Fruit fly (Drosophila melanogaster): ENCODE measurements around the gene CG17493.
A peak's percentile ranks its signal among the peaks of the same experiment; 100 is the strongest.
"Not testable (repeated sequence)": the region's sequence is repeated elsewhere in the genome, so short reads cannot be mapped to it uniquely, and the experiment has no call there.

Gene CG17493

DNA sequence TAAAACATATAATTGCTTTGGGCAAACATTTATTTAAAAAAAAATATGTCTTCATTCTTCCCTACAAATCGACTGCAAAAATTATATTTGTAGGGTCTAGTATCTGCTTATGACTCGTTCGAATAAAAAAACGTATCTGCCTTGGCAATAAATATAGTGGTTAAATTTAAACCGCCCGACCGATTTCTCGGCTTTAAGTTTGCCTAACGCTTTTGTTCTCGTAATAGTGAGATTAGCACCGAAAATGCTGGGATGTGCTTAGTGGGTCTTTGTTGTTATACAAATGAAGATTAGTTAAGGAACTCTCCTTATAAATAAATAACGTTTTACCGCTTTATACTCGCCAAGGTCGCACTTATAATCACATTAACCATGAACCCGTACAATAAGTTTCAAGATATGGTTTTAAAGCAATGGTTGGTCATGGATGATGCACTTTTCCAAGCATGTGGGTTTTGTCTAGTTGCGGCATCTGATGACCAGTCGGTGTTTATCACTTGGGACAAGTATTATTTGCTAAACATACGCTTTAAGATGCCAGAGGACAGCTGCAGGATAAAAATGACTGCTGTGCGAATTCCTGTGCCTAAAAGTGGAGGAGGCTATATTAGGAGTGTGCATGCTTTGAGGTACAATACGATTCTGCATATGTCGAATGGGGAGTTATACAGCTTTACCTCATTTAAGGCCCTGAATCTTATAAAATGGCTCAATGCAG is 11.8 kb upstream of the CG17493 start (continued):
- TF ChIP-seq aop (GFP tag; IDR thresholded peaks at IDR 0.05) (no peak), CG11560 (tag; IDR thresholded peaks at IDR 0.05) (no peak), ftz-f1 (GFP tag; optimal IDR thresholded peaks at IDR 0.05) (peak; percentile 20), CG32532 (GFP tag; IDR thresholded peaks at IDR 0.05) (no peak), CG7963 (GFP tag; IDR thresholded peaks at IDR 0.05; ENCODE audit: partially characterized antibody) (no peak), pfk (GFP tag; optimal IDR thresholded peaks at IDR 0.05) (peak; percentile 71), row (GFP tag; IDR thresholded peaks at IDR 0.05) (peak; percentile 70), twi (tag; optimal IDR thresholded peaks at IDR 0.05) (no peak), CG3995 (GFP tag; optimal IDR thresholded peaks at IDR 0.05) (peak; percentile 51), CG17361 (GFP tag; IDR thresholded peaks at IDR 0.05) (peak; percentile 42; the same call in 1 of the 3 replicates), klu (GFP tag; IDR thresholded peaks at IDR 0.05) (no peak), Dref (GFP tag; IDR thresholded peaks at IDR 0.05) (no peak), CG1529 (GFP tag; optimal IDR thresholded peaks at IDR 0.05) (no peak), CG1024 (GFP tag; IDR thresholded peaks at IDR 0.05) (peak; percentile 98), H2.0 (GFP tag; IDR thresholded peaks at IDR 0.05) (no peak), CG14667 (GFP tag; IDR thresholded peaks at IDR 0.05) (no peak), fd64A (GFP tag; optimal IDR thresholded peaks at IDR 0.05) (no peak), Ets65A (GFP tag) (peak; percentile 91), B-H2 (GFP tag; optimal IDR thresholded peaks at IDR 0.05) (no peak), CG11398 (GFP tag; optimal IDR thresholded peaks at IDR 0.05) (no peak), MESR4 (GFP tag; optimal IDR thresholded peaks at IDR 0.05) (peak; percentile 76), D19A (tag; optimal IDR thresholded peaks at IDR 0.05) (no peak), CG12659 (GFP tag; optimal IDR thresholded peaks at IDR 0.05) (peak; percentile 25), Scr (GFP tag; IDR thresholded peaks at IDR 0.05; ENCODE audit: partially characterized antibody) (no peak), pzg (GFP tag; optimal IDR thresholded peaks at IDR 0.05) (peak; percentile 32), CG4617 (GFP tag; optimal IDR thresholded peaks at IDR 0.05; ENCODE audit: borderline replicate concordance) (peak; percentile 76), CG8089 (GFP tag; optimal IDR thresholded peaks at IDR 0.05) (peak; percentile 74), Ets97D (GFP tag; optimal IDR thresholded peaks at IDR 0.05) (peak; percentile 66), CG2129 (GFP tag; IDR thresholded peaks at IDR 0.05; ENCODE audit: partially characterized antibody) (no peak), CG13287 (GFP tag; IDR thresholded peaks at IDR 0.05; ENCODE audit: partially characterized antibody) (no peak), HLH3B (GFP tag; IDR thresholded peaks at IDR 0.05) (no peak), bigmax (GFP tag; optimal IDR thresholded peaks at IDR 0.05) (no peak), CG17802 (tag; optimal IDR thresholded peaks at IDR 0.05) (peak; percentile 96), CG2678 (tag; optimal IDR thresholded peaks at IDR 0.05) (no peak), CG14050 (GFP tag; IDR thresholded peaks at IDR 0.05) (no peak)

DNA sequence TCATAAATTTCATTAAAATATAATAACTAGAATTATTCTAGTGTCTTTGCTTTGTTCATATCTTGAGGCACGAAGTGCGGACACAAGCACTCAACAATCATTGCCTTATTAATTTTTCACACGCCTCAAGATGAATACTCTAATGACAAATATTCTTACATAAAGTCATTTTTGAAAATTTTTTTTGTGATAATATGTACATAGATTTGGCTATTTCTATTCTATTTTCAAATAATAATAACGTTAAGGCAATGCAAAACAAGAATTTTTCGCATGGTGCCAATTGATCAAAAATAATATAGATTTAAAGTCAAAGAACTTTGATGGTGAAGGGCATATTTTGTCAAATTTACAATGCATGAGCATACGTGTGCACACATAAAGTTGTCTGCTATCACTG is 289 bp upstream of the CG17493 start:
- peak; percentile 74; the same call in 2 of the 3 replicates for TF ChIP-seq tgo (GFP tag; IDR thresholded peaks at IDR 0.05)
- TF ChIP-seq CG17328 (GFP tag; IDR thresholded peaks at IDR 0.05) = peak; percentile 37; the same call in 1 of the 2 replicates
- peak; percentile 93 for TF ChIP-seq row (GFP tag; IDR thresholded peaks at IDR 0.05)
- peak in 1 of 2 experiments; percentile 36 for TF ChIP-seq Trl (optimal IDR thresholded peaks at IDR 0.05)
- TF ChIP-seq Trl (GFP tag; optimal IDR thresholded peaks at IDR 0.05) = not testable (repeated sequence)

DNA sequence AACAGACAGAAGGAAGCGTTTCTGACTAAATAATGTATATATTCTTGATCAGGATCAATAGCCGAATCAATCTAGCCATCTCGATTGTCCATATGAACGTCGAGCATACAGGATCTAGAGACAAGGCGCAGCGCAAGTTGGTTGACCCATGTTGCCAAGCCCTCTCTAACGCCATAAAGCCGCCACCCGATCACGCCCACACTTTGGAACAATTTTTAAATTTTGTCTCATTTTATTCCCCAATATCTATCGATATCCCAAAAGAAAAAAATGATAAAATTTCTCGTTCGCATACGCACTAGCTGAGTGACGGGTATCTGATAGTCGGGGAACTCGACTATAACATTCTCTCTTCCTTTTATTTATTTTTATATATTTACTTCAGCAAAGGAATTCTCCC is 16.4 kb downstream of the CG17493 start:
- TF ChIP-seq tll (GFP tag; optimal IDR thresholded peaks at IDR 0.05) (no peak), gcm (GFP tag; optimal IDR thresholded peaks at IDR 0.05) (no peak), Dip3 (GFP tag; optimal IDR thresholded peaks at IDR 0.05) (no peak), az2 (GFP tag; optimal IDR thresholded peaks at IDR 0.05) (no peak), twi (tag; optimal IDR thresholded peaks at IDR 0.05) (no peak), Kr (GFP tag; optimal IDR thresholded peaks at IDR 0.05) (no peak), Gsc (GFP tag; IDR thresholded peaks at IDR 0.05) (no peak), Opbp (GFP tag; IDR thresholded peaks at IDR 0.05; ENCODE audit: partially characterized antibody) (no peak), CG10209 (GFP tag; optimal IDR thresholded peaks at IDR 0.05) (no peak), CG10274 (GFP tag; optimal IDR thresholded peaks at IDR 0.05) (no peak), CG14014 (GFP tag; IDR thresholded peaks at IDR 0.05) (no peak), CG1024 (GFP tag; IDR thresholded peaks at IDR 0.05) (no peak), Stat92E (GFP tag; optimal IDR thresholded peaks at IDR 0.05) (no peak)
